Worm (Caenorhabditis elegans) whole organism, mixed stage, embryonic: Measurements from ENCODE around the gene T04A11.1.

Experiments used
- M03D4.4 ChIP-seq: sonication (generic microtip); optimal IDR thresholded peaks from 2 replicates; lab custom pipeline; 2017; ENCODE audit warnings: mild to moderate bottlenecking, missing genetic modification characterization, missing compliant biosample characterization
- blmp-1 ChIP-seq: fragments of 150-350 bp; optimal IDR thresholded peaks from 2 replicates; lab custom pipeline; 2014; ENCODE audit warnings: missing biosample characterization, missing genetic modification characterization
- ceh-39 ChIP-seq: fragments of 150-350 bp; optimal IDR thresholded peaks from 2 replicates; lab custom pipeline; 2014; ENCODE audit warnings: missing biosample characterization, missing genetic modification characterization
- ceh-43 ChIP-seq: fragments of 200-800 bp; sonication (Bioruptor generic); optimal IDR thresholded peaks from 2 replicates; lab custom pipeline; 2018; ENCODE audit warnings: mild to moderate bottlenecking, missing genetic modification characterization, moderate library complexity, missing compliant biosample characterization
- ceh-83 ChIP-seq: fragments of 200-800 bp; sonication (Bioruptor generic); optimal IDR thresholded peaks from 2 replicates; lab custom pipeline; 2018; ENCODE audit warnings: mild to moderate bottlenecking, missing genetic modification characterization, missing compliant biosample characterization
- cnd-1 ChIP-seq: fragments of 200-800 bp; sonication (Bioruptor generic); optimal IDR thresholded peaks from 2 replicates; lab custom pipeline; 2018; ENCODE audit warnings: mild to moderate bottlenecking, missing genetic modification characterization, missing compliant biosample characterization
- drap-1 ChIP-seq: fragments of 200-800 bp; sonication (Bioruptor generic); optimal IDR thresholded peaks from 3 replicates; lab custom pipeline; 2018; ENCODE audit warnings: mild to moderate bottlenecking, missing genetic modification characterization, missing compliant biosample characterization
- elt-1 ChIP-seq: sonication (generic microtip); optimal IDR thresholded peaks from 2 replicates; lab custom pipeline; 2017; ENCODE audit warnings: missing genetic modification characterization, mild to moderate bottlenecking, missing compliant biosample characterization, antibody characterized with exemption, moderate library complexity, borderline replicate concordance; ENCODE audit not compliant: insufficient read depth
- elt-3 ChIP-seq: fragments of 150-350 bp; optimal IDR thresholded peaks from 2 replicates; lab custom pipeline; 2014; ENCODE audit warnings: missing biosample characterization, missing genetic modification characterization
- flh-1 ChIP-seq: fragments of 200-800 bp; sonication (Bioruptor generic); optimal IDR thresholded peaks from 2 replicates; lab custom pipeline; 2018; ENCODE audit warnings: mild to moderate bottlenecking, missing genetic modification characterization, moderate library complexity, missing compliant biosample characterization
- ham-2 ChIP-seq: fragments of 200-800 bp; sonication (Bioruptor generic); optimal IDR thresholded peaks from 2 replicates; lab custom pipeline; 2018; ENCODE audit warnings: mild to moderate bottlenecking, missing genetic modification characterization, missing compliant biosample characterization
- hlh-1 ChIP-seq: fragments of 150-350 bp; optimal IDR thresholded peaks from 2 replicates; lab custom pipeline; 2014; ENCODE audit warnings: missing biosample characterization, missing genetic modification reagents, missing genetic modification characterization
- lin-13 ChIP-seq: fragments of 150-350 bp; optimal IDR thresholded peaks from 2 replicates; lab custom pipeline; 2014; ENCODE audit warnings: missing biosample characterization, missing genetic modification characterization
- lin-32 ChIP-seq: fragments of 200-800 bp; sonication (Bioruptor generic); optimal IDR thresholded peaks from 2 replicates; lab custom pipeline; 2018; ENCODE audit warnings: mild to moderate bottlenecking, missing genetic modification characterization, missing compliant biosample characterization
- lsy-2 ChIP-seq: fragments of 150-350 bp; optimal IDR thresholded peaks from 2 replicates; lab custom pipeline; 2014; ENCODE audit warnings: missing biosample characterization, missing genetic modification characterization
- mep-1 ChIP-seq: fragments of 150-350 bp; optimal IDR thresholded peaks from 2 replicates; lab custom pipeline; 2017; ENCODE audit warnings: missing biosample characterization, missing genetic modification reagents, missing genetic modification characterization, inconsistent platforms
- mls-2 ChIP-seq: sonication (generic microtip); optimal IDR thresholded peaks from 2 replicates; lab custom pipeline; 2016; ENCODE audit warnings: mild to moderate bottlenecking, missing genetic modification characterization, moderate library complexity, missing compliant biosample characterization
- nhr-12 ChIP-seq: fragments of 150-350 bp; optimal IDR thresholded peaks from 2 replicates; lab custom pipeline; 2014; ENCODE audit warnings: missing biosample characterization, missing genetic modification characterization
- nhr-2 ChIP-seq: fragments of 150-350 bp; optimal IDR thresholded peaks from 2 replicates; lab custom pipeline; 2014; ENCODE audit warnings: missing biosample characterization, missing genetic modification characterization
- nhr-237 ChIP-seq: fragments of 150-350 bp; optimal IDR thresholded peaks from 2 replicates; lab custom pipeline; 2014; ENCODE audit warnings: missing biosample characterization, missing genetic modification characterization
- nhr-76 ChIP-seq: sonication (generic microtip); optimal IDR thresholded peaks from 2 replicates; lab custom pipeline; 2017; ENCODE audit warnings: missing biosample characterization, missing genetic modification characterization
- pha-4 ChIP-seq: fragments of 150-350 bp; optimal IDR thresholded peaks from 2 replicates; lab custom pipeline; 2018; ENCODE audit warnings: missing biosample characterization, missing genetic modification reagents, missing genetic modification characterization
- sem-2 ChIP-seq: fragments of 200-800 bp; sonication (Bioruptor generic); optimal IDR thresholded peaks from 2 replicates; lab custom pipeline; 2018; ENCODE audit warnings: mild to moderate bottlenecking, missing genetic modification characterization, missing compliant biosample characterization
- snpc-4 ChIP-seq: fragments of 150-350 bp; optimal IDR thresholded peaks from 2 replicates; lab custom pipeline; 2014; ENCODE audit warnings: missing biosample characterization, missing genetic modification characterization
- sptf-1 ChIP-seq: sonication (generic microtip); optimal IDR thresholded peaks from 2 replicates; lab custom pipeline; 2017; ENCODE audit warnings: mild to moderate bottlenecking, missing genetic modification characterization, moderate library complexity, missing compliant biosample characterization
- tbx-8 ChIP-seq: fragments of 200-800 bp; sonication (Bioruptor generic); optimal IDR thresholded peaks from 2 replicates; lab custom pipeline; 2018; ENCODE audit warnings: mild to moderate bottlenecking, missing genetic modification characterization, moderate library complexity, missing compliant biosample characterization
- unc-120 ChIP-seq: sonication (generic microtip); optimal IDR thresholded peaks from 2 replicates; lab custom pipeline; 2017; ENCODE audit warnings: missing genetic modification characterization, missing compliant biosample characterization; ENCODE audit not compliant: poor library complexity, severe bottlenecking
- unc-39 ChIP-seq: fragments of 150-350 bp; optimal IDR thresholded peaks from 2 replicates; lab custom pipeline; 2014; ENCODE audit warnings: missing biosample characterization, missing genetic modification characterization
- unc-62 ChIP-seq: fragments of 150-350 bp; optimal IDR thresholded peaks from 2 replicates; lab custom pipeline; 2014; ENCODE audit warnings: missing biosample characterization, missing genetic modification reagents, missing genetic modification characterization
- zip-8 ChIP-seq: fragments of 150-350 bp; optimal IDR thresholded peaks from 2 replicates; lab custom pipeline; 2014; ENCODE audit warnings: missing biosample characterization, missing genetic modification characterization
- ztf-11 ChIP-seq: fragments of 150-350 bp; optimal IDR thresholded peaks from 2 replicates; lab custom pipeline; 2014; ENCODE audit warnings: missing biosample characterization, missing genetic modification characterization

T04A11.1 gene

ce11 chrIV:12468359-12468758 lies 8.5 kb downstream of the T04A11.1 start, which contains the start of gene igdb-2:
Gene igdb-2 (plus strand): TSS chrIV:12468659.
- TF ChIP-seq sem-2 (no peak), drap-1 (GFP tag; lab: Kevin White, UChicago) (no peak), cnd-1 (tag; lab: Kevin White, UChicago) (no peak), ceh-43 (GFP tag; lab: Kevin White, UChicago) (no peak), lin-13 (tag; lab: Kevin White, UChicago) (no peak)
- TF ChIP-seq, all 35 proteins: peak for 0

DNA sequence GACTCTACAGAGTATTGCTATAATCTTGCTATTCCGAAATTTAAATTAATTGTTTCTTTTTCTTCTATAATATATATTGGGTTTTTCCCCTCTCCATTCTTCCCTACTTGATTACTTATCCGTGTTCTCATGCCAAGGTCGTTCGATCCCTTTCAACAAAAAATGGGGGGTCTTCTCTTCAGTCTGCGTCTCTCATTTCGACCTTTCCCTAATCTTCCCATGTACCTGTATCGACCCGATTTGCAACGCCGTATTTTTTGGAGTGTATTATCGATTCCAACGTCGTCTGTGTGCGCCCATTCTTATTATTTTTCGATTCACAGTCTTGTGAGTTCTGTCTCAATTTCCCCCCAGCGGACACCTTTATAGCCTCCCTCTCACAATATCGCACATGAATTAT lies 9.1 kb downstream of the T04A11.1 start:
- TF ChIP-seq pha-4 (tag; lab: Kevin White, UChicago), result no peak
- no peak for TF ChIP-seq zip-8 (tag; lab: Kevin White, UChicago)
- no peak for TF ChIP-seq nhr-2 (tag; lab: Kevin White, UChicago)
- no peak for TF ChIP-seq ham-2 (GFP tag; lab: Kevin White, UChicago)
- TF ChIP-seq unc-62 (GFP tag; lab: Kevin White, UChicago), result no peak
- peak; percentile 72 for TF ChIP-seq ceh-39 (tag; lab: Kevin White, UChicago)

DNA sequence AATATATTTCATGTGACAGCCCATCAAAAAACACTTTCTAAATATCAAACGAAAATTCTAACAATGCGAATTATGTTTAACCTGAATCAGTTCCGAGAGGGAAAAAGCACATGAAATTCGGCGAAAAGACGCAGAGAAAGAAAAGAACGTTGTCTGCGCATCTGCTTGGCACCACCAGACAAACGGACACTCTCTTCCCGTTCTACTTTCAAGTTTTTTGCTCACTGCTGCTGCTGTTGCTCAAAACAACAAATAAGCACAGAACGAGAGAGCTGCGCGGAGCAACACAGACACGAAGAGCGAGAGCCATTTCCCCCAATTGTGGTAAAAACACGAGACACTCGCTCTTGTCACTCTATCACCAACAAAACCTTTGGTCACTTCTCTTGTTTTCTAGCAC lies 12.0 kb downstream of the T04A11.1 start:
- no peak for TF ChIP-seq unc-120 (tag; lab: Kevin White, UChicago)
- no peak for TF ChIP-seq nhr-76 (tag; lab: Kevin White, UChicago)
- no peak for TF ChIP-seq zip-8 (tag; lab: Kevin White, UChicago)
- TF ChIP-seq ceh-83 (GFP tag; lab: Kevin White, UChicago), result no peak

- TF ChIP-seq nhr-76 (tag; lab: Kevin White, UChicago) (no peak), unc-120 (tag; lab: Kevin White, UChicago) (no peak), sptf-1 (tag; lab: Kevin White, UChicago) (no peak), ztf-11 (no peak), nhr-237 (no peak), lin-13 (tag; lab: Kevin White, UChicago) (no peak), elt-3 (tag; lab: Kevin White, UChicago) (no peak), tbx-8 (GFP tag; lab: Kevin White, UChicago) (no peak), snpc-4 (no peak), drap-1 (GFP tag; lab: Kevin White, UChicago) (no peak), ceh-83 (GFP tag; lab: Kevin White, UChicago) (no peak), unc-62 (GFP tag; lab: Kevin White, UChicago) (no peak), lsy-2 (tag; lab: Kevin White, UChicago) (no peak), nhr-2 (tag; lab: Kevin White, UChicago) (no peak), ham-2 (GFP tag; lab: Kevin White, UChicago) (no peak)
- TF ChIP-seq, all 35 proteins: peak for 0
Measured at ce11 chrIV:12463370-12463769, 13.5 kb downstream of the T04A11.1 start, which contains the start of gene C25G4.8. Gene C25G4.8 (minus strand): TSS chrIV:12463470.

ce11 chrIV:12456613-12457012 lies 20.2 kb downstream of the T04A11.1 start, which contains the start of gene C25G4.7:
Gene C25G4.7 (plus strand): TSS chrIV:12456913.
- no peak for TF ChIP-seq hlh-1 (tag; lab: Kevin White, UChicago)
- no peak for TF ChIP-seq lin-32 (GFP tag; lab: Kevin White, UChicago)
- no peak for TF ChIP-seq drap-1 (GFP tag; lab: Kevin White, UChicago)
- no peak for TF ChIP-seq elt-1 (tag; lab: Kevin White, UChicago)
- no peak for TF ChIP-seq lsy-2 (tag; lab: Kevin White, UChicago)
- TF ChIP-seq mep-1 (tag; lab: Kevin White, UChicago), result no peak
- TF ChIP-seq nhr-2 (tag; lab: Kevin White, UChicago), result no peak
- no peak for TF ChIP-seq M03D4.4 (tag; lab: Kevin White, UChicago)
- no peak for TF ChIP-seq unc-39 (tag; lab: Kevin White, UChicago)
- no peak for TF ChIP-seq blmp-1 (tag; lab: Kevin White, UChicago)
- TF ChIP-seq cnd-1 (tag; lab: Kevin White, UChicago), result no peak
- TF ChIP-seq mls-2 (tag; lab: Kevin White, UChicago), result no peak
- no peak for TF ChIP-seq ceh-83 (GFP tag; lab: Kevin White, UChicago)

DNA sequence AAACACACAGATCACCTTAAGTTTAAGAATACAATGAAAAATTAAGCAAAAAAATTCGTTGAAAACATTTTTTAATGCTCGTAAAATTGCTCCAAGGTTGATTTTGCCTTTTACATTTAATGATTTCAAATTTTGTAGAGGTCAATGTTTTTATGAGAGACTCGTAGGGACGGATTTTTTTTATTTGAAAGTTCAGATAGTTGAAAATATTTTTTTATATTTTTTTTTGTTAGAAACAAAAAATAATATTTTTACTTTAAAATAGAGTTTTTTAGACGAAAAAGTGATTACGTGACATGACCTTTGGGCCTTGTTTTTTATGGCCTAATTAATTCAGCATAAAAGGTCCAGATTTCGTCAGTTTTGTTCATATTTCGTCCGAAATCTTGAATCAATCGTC lies 22.1 kb downstream of the T04A11.1 start, which contains the start of gene smz-1:
Gene smz-1, plus strand, starts transcription at position 301 of the 400 bp plus-strand sequence.
- TF ChIP-seq unc-39 (tag; lab: Kevin White, UChicago) (no peak), sem-2 (no peak), lsy-2 (tag; lab: Kevin White, UChicago) (no peak), lin-32 (GFP tag; lab: Kevin White, UChicago) (no peak), snpc-4 (no peak), nhr-12 (no peak), flh-1 (GFP tag; lab: Kevin White, UChicago) (no peak), ceh-43 (GFP tag; lab: Kevin White, UChicago) (no peak), unc-120 (tag; lab: Kevin White, UChicago) (no peak), hlh-1 (tag; lab: Kevin White, UChicago) (no peak), M03D4.4 (tag; lab: Kevin White, UChicago) (no peak), drap-1 (GFP tag; lab: Kevin White, UChicago) (no peak), sptf-1 (tag; lab: Kevin White, UChicago) (no peak), tbx-8 (GFP tag; lab: Kevin White, UChicago) (no peak), ham-2 (GFP tag; lab: Kevin White, UChicago) (no peak), unc-62 (GFP tag; lab: Kevin White, UChicago) (no peak)
